Fruit fly (Drosophila melanogaster): ENCODE measurements around the gene Ugt37A1.
A peak's percentile ranks its signal among the peaks of the same experiment; 100 is the strongest.

Ugt37A1 gene

dm6 chr2L:20334918-20335317 lies 39.0 kb downstream of the Ugt37A1 start (continued):
- no peak for TF ChIP-seq salm (tag; optimal IDR thresholded peaks at IDR 0.05)
- no peak for TF ChIP-seq nerfin-2 (GFP tag; IDR thresholded peaks at IDR 0.05; ENCODE audit: partially characterized antibody)
- no peak for TF ChIP-seq wek (GFP tag; optimal IDR thresholded peaks at IDR 0.05)
- TF ChIP-seq Ssrp (tag; optimal IDR thresholded peaks at IDR 0.05) = peak; percentile 18
- no peak for TF ChIP-seq BtbVII (GFP tag; optimal IDR thresholded peaks at IDR 0.05)
- TF ChIP-seq CG1832 (GFP tag; optimal IDR thresholded peaks at IDR 0.05) = no peak
- peak; percentile 28; the same call in 1 of the 2 replicates for TF ChIP-seq CG10366 (GFP tag; IDR thresholded peaks at IDR 0.05)
- no peak for TF ChIP-seq Dad (GFP tag; optimal IDR thresholded peaks at IDR 0.05)
- TF ChIP-seq CG2875 (GFP tag; optimal IDR thresholded peaks at IDR 0.05) = peak; percentile 12
- TF ChIP-seq CG3838 (GFP tag; optimal IDR thresholded peaks at IDR 0.05) = no peak
- peak; percentile 6 for TF ChIP-seq CG10979 (tag; optimal IDR thresholded peaks at IDR 0.05)
- no peak for TF ChIP-seq prd (optimal IDR thresholded peaks at IDR 0.05)
- TF ChIP-seq prd (GFP tag; IDR thresholded peaks at IDR 0.05) = peak; percentile 13; the same call in 1 of the 3 replicates
- TF ChIP-seq inv (GFP tag; IDR thresholded peaks at IDR 0.05; ENCODE audit: partially characterized antibody) = no peak
- TF ChIP-seq CG32772 (GFP tag; IDR thresholded peaks at IDR 0.05) = peak; percentile 28; the same call in 1 of the 2 replicates
- no peak for TF ChIP-seq fd96Cb (tag; optimal IDR thresholded peaks at IDR 0.05)
- TF ChIP-seq CG12391 (tag; optimal IDR thresholded peaks at IDR 0.05) = peak; percentile 31
- no peak for TF ChIP-seq HmgZ (tag; optimal IDR thresholded peaks at IDR 0.05)
- no peak for TF ChIP-seq CG7963 (GFP tag; IDR thresholded peaks at IDR 0.05; ENCODE audit: partially characterized antibody)
- no peak for TF ChIP-seq gsb (GFP tag; IDR thresholded peaks at IDR 0.05)
- TF ChIP-seq CG9817 (tag; optimal IDR thresholded peaks at IDR 0.05) = no peak
- TF ChIP-seq Xrp1 (GFP tag; IDR thresholded peaks at IDR 0.05) = peak; percentile 31; the same call in 1 of the 2 replicates
- TF ChIP-seq Neu2 (GFP tag; optimal IDR thresholded peaks at IDR 0.05; ENCODE audit: borderline replicate concordance) = no peak
- no peak for TF ChIP-seq CG3281 (GFP tag; optimal IDR thresholded peaks at IDR 0.05)
- peak; percentile 38; the same call in 1 of the 2 replicates for TF ChIP-seq CG17328 (GFP tag; IDR thresholded peaks at IDR 0.05)
- TF ChIP-seq CG2712 (tag; optimal IDR thresholded peaks at IDR 0.05) = peak; percentile 36
- 0 out of 2 replicates have a peak, but pooled peaks have one; percentile 13 for TF ChIP-seq CG31441 (GFP tag; IDR thresholded peaks at IDR 0.05)
- TF ChIP-seq unpg (GFP tag; optimal IDR thresholded peaks at IDR 0.05) = peak; percentile 52
- peak; percentile 30 for TF ChIP-seq CG8388 (GFP tag; optimal IDR thresholded peaks at IDR 0.05)
- 0 out of 3 replicates have a peak, but pooled peaks have one; percentile 57 for TF ChIP-seq otp (GFP tag; IDR thresholded peaks at IDR 0.05)
- TF ChIP-seq rib (GFP tag; IDR thresholded peaks at IDR 0.05) = no peak
- TF ChIP-seq pan (optimal IDR thresholded peaks at IDR 0.05) = no peak
- TF ChIP-seq pan (GFP tag; optimal IDR thresholded peaks at IDR 0.05 in 1 of 2, IDR thresholded peaks at IDR 0.05 in 1 of 2) = no peak
- no peak for TF ChIP-seq CG9797 (GFP tag; optimal IDR thresholded peaks at IDR 0.05)
- peak; percentile 4 for TF ChIP-seq gsb-n (tag; optimal IDR thresholded peaks at IDR 0.05)
- TF ChIP-seq bbx (GFP tag; IDR thresholded peaks at IDR 0.05; ENCODE audit: partially characterized antibody) = no peak
- TF ChIP-seq Sox102F (GFP tag; optimal IDR thresholded peaks at IDR 0.05) = peak; percentile 52
- no peak for TF ChIP-seq CG5180 (GFP tag; optimal IDR thresholded peaks at IDR 0.05)
- no peak for TF ChIP-seq h (optimal IDR thresholded peaks at IDR 0.05)
- no peak for TF ChIP-seq CG1024 (GFP tag; IDR thresholded peaks at IDR 0.05)
- TF ChIP-seq CG11504 (tag; optimal IDR thresholded peaks at IDR 0.05) = peak; percentile 14
- TF ChIP-seq cg (GFP tag; optimal IDR thresholded peaks at IDR 0.05) = no peak
- TF ChIP-seq gcm2 (GFP tag; optimal IDR thresholded peaks at IDR 0.05) = no peak
- TF ChIP-seq CG6272 (GFP tag; IDR thresholded peaks at IDR 0.05) = no peak
- peak; percentile 0 for TF ChIP-seq CG1529 (GFP tag; optimal IDR thresholded peaks at IDR 0.05)
- no peak for TF ChIP-seq chn (GFP tag; optimal IDR thresholded peaks at IDR 0.05)
- TF ChIP-seq CG8478 (optimal IDR thresholded peaks at IDR 0.05) = no peak
- TF ChIP-seq CG13894 (tag; optimal IDR thresholded peaks at IDR 0.05) = no peak
- no peak for TF ChIP-seq CG17385 (GFP tag; optimal IDR thresholded peaks at IDR 0.05)
- TF ChIP-seq gro (GFP tag; optimal IDR thresholded peaks at IDR 0.05) = no peak
- no peak for TF ChIP-seq cato (GFP tag; optimal IDR thresholded peaks at IDR 0.05; ENCODE audit: borderline replicate concordance)

All from whole organism, embryonic.